Fruit fly (Drosophila melanogaster): ENCODE measurements around the gene SuUR.

DNA sequence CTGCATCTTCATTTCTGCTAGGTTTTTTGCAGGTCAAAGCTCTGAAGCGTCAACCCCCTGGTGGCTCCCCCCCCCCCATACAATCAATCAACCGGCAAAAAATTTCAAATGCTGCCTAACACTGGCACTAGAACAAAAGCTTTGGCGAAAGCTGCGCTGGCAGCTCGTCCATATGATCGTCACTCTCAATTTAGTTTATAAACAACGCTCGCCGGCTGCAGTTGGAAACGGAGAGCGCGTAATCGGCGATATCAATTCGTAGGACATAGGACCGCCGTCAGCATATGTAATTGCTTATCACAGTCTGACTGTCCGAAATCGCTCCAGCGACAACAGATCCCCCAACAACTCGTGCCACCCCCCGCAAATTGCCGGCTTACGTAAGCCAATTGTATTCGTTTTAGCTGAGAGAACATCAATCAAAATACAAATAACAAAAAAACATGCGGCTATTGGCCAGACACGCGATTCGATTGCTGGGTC, 5.6 kb downstream of the SuUR start, which contains the start of gene Mocs1:
- TF ChIP-seq ttk (optimal IDR thresholded peaks at IDR 0.05) (no peak), psq (optimal IDR thresholded peaks at IDR 0.05) (no peak), Myc (optimal IDR thresholded peaks at IDR 0.05) (no peak), h (optimal IDR thresholded peaks at IDR 0.05) (no peak), insv (optimal IDR thresholded peaks at IDR 0.05) (no peak)
